Fruit fly (Drosophila melanogaster) whole organism, embryonic: Measurements from ENCODE around the gene CCT7.

ENCODE experiments used
- CG10321 ChIP-seq: fragments of 200-800 bp; sonication (Bioruptor generic); IDR thresholded peaks from 2 replicates; pipeline ENCODE4 v1.3.6; 2022; ENCODE audit warnings: missing biosample characterization, missing genetic modification characterization
- CG11398 ChIP-seq: fragments of 200-800 bp; sonication (Bioruptor generic); optimal IDR thresholded peaks from 2 replicates; lab custom pipeline; 2016; ENCODE audit warnings: missing biosample characterization, missing genetic modification characterization
- CG12659 ChIP-seq: fragments of 200-800 bp; sonication (Bioruptor generic); optimal IDR thresholded peaks from 3 replicates; lab custom pipeline; 2017; ENCODE audit warnings: mild to moderate bottlenecking, missing biosample characterization, missing genetic modification reagents, missing genetic modification characterization
- CG15479 ChIP-seq: fragments of 200-800 bp; sonication (Bioruptor generic); optimal IDR thresholded peaks from 3 replicates; lab custom pipeline; 2019; ENCODE audit warnings: missing biosample characterization, mild to moderate bottlenecking, missing genetic modification characterization, moderate library complexity
- CG16815 ChIP-seq: fragments of 200-800 bp; sonication (Bioruptor generic); optimal IDR thresholded peaks from 3 replicates; lab custom pipeline; 2017; ENCODE audit warnings: missing biosample characterization, mild to moderate bottlenecking, missing genetic modification characterization
- CG17186 ChIP-seq: fragments of 200-800 bp; sonication (Bioruptor generic); optimal IDR thresholded peaks from 3 replicates; lab custom pipeline; 2017; ENCODE audit warnings: missing biosample characterization, missing genetic modification reagents, missing genetic modification characterization
- CG17912 ChIP-seq: fragments of 200-800 bp; sonication (Bioruptor generic); optimal IDR thresholded peaks from 2 replicates; lab custom pipeline; 2018; ENCODE audit warnings: missing biosample characterization, mild to moderate bottlenecking, missing genetic modification characterization
- CG2712 ChIP-seq: fragments of 200-800 bp; optimal IDR thresholded peaks from 3 replicates; lab custom pipeline; 2019; ENCODE audit warnings: missing biosample characterization, mild to moderate bottlenecking, missing genetic modification characterization, moderate library complexity
- CG30403 ChIP-seq: fragments of 200-800 bp; sonication (Bioruptor generic); optimal IDR thresholded peaks from 3 replicates; lab custom pipeline; 2016; ENCODE audit warnings: missing biosample characterization, missing genetic modification characterization
- CG31388 ChIP-seq: fragments of 200-800 bp; sonication (Bioruptor generic); optimal IDR thresholded peaks from 2 replicates; lab custom pipeline; 2016; ENCODE audit warnings: missing biosample characterization, missing genetic modification characterization
- CG32772 ChIP-seq: fragments of 200-800 bp; sonication (Bioruptor generic); IDR thresholded peaks from 2 replicates; pipeline ENCODE4 v1.3.6; 2022; ENCODE audit warnings: missing biosample characterization, missing genetic modification characterization
- CG34422 ChIP-seq: fragments of 200-800 bp; sonication (Bioruptor generic); IDR thresholded peaks from 3 replicates; pipeline ENCODE4 v1.3.6; 2022; ENCODE audit warnings: missing biosample characterization, missing genetic modification characterization
- CG3847 ChIP-seq: fragments of 200-800 bp; sonication (Bioruptor generic); IDR thresholded peaks from 2 replicates; pipeline ENCODE4 v1.3.6; 2022; ENCODE audit warnings: missing biosample characterization, missing genetic modification characterization
- CG3995 ChIP-seq: fragments of 200-800 bp; sonication (Bioruptor generic); optimal IDR thresholded peaks from 3 replicates; lab custom pipeline; 2016; ENCODE audit warnings: missing biosample characterization, missing genetic modification characterization
- CG4360 ChIP-seq: fragments of 200-800 bp; sonication (Bioruptor generic); IDR thresholded peaks from 2 replicates; pipeline ENCODE4 v1.3.6; 2022; ENCODE audit warnings: missing biosample characterization, missing genetic modification characterization
- CG6175 ChIP-seq: fragments of 200-800 bp; sonication (Bioruptor generic); IDR thresholded peaks from 3 replicates; pipeline ENCODE4 v1.3.6; 2022; ENCODE audit warnings: missing biosample characterization, missing genetic modification characterization
- CG8290 ChIP-seq, 3 experiments: fragments of 200-800 bp; sonication (Bioruptor generic); optimal IDR thresholded peaks; 2 replicates each; lab custom pipeline; 2016 to 2019; ENCODE audit warnings: missing biosample characterization in 3 of 3, missing genetic modification characterization in 3 of 3, mild to moderate bottlenecking in 2 of 3, moderate library complexity in 1 of 3
- CG8478 ChIP-seq: fragments of >200 bp; optimal IDR thresholded peaks from 2 replicates; lab custom pipeline; 2018
- CG8944 ChIP-seq: fragments of 200-800 bp; sonication (Bioruptor generic); optimal IDR thresholded peaks from 3 replicates; lab custom pipeline; 2016; ENCODE audit warnings: missing biosample characterization, missing genetic modification characterization
- CG9797 ChIP-seq: fragments of 200-800 bp; sonication (Bioruptor generic); optimal IDR thresholded peaks from 3 replicates; lab custom pipeline; 2018; ENCODE audit warnings: missing biosample characterization, mild to moderate bottlenecking, missing genetic modification characterization
- Dad ChIP-seq: fragments of 200-800 bp; sonication (Bioruptor generic); optimal IDR thresholded peaks from 3 replicates; lab custom pipeline; 2016; ENCODE audit warnings: missing biosample characterization, missing genetic modification characterization
- Dll ChIP-seq: fragments of 200-800 bp; sonication (Bioruptor generic); IDR thresholded peaks from 4 replicates; pipeline ENCODE4 v1.3.6; 2022; ENCODE audit warnings: missing biosample characterization, missing genetic modification characterization; ENCODE audit not compliant: partially characterized antibody
- Dp ChIP-seq: fragments of 200-800 bp; sonication (Bioruptor generic); optimal IDR thresholded peaks from 2 replicates; lab custom pipeline; 2018; ENCODE audit warnings: missing biosample characterization, mild to moderate bottlenecking, missing genetic modification characterization, moderate library complexity
- E2f2 ChIP-seq: fragments of 200-800 bp; sonication (Bioruptor generic); IDR thresholded peaks from 2 replicates; pipeline ENCODE4 v1.3.6; 2022; ENCODE audit warnings: missing biosample characterization, missing genetic modification characterization
- Fer1 ChIP-seq: fragments of 200-800 bp; sonication (Bioruptor generic); optimal IDR thresholded peaks from 2 replicates; lab custom pipeline; 2017; ENCODE audit warnings: missing biosample characterization, mild to moderate bottlenecking, missing genetic modification characterization
- MBD-R2 ChIP-seq: fragments of 200-800 bp; sonication (Bioruptor generic); IDR thresholded peaks from 2 replicates; pipeline ENCODE4 v1.3.6; 2022; ENCODE audit warnings: missing biosample characterization, missing genetic modification characterization
- MESR4 ChIP-seq: fragments of 200-800 bp; sonication (Bioruptor generic); optimal IDR thresholded peaks from 2 replicates; lab custom pipeline; 2018; ENCODE audit warnings: missing biosample characterization, mild to moderate bottlenecking, missing genetic modification characterization, moderate library complexity
- Med ChIP-seq: fragments of 200-800 bp; sonication (Bioruptor generic); peaks from one replicate; lab custom pipeline; 2016; ENCODE audit warnings: missing biosample characterization, missing genetic modification characterization, mild to moderate bottlenecking, inconsistent platforms, moderate library complexity
- Myb ChIP-seq: fragments of 200-800 bp; sonication (Bioruptor generic); optimal IDR thresholded peaks from 2 replicates; lab custom pipeline; 2016; ENCODE audit warnings: missing biosample characterization, missing genetic modification characterization
- Opbp ChIP-seq: fragments of 200-800 bp; sonication (Bioruptor generic); IDR thresholded peaks from 3 replicates; pipeline ENCODE4 v1.3.6; 2022; ENCODE audit warnings: missing biosample characterization, missing genetic modification characterization; ENCODE audit not compliant: partially characterized antibody
- Sry-β ChIP-seq: fragments of 200-800 bp; sonication (Bioruptor generic); optimal IDR thresholded peaks from 2 replicates; lab custom pipeline; 2018; ENCODE audit warnings: missing biosample characterization, mild to moderate bottlenecking, missing genetic modification characterization, moderate library complexity
- YL-1 ChIP-seq: fragments of 200-800 bp; sonication (Bioruptor generic); optimal IDR thresholded peaks from 3 replicates; lab custom pipeline; 2017; ENCODE audit warnings: missing biosample characterization, mild to moderate bottlenecking, missing genetic modification characterization
- abd-A ChIP-seq: fragments of 200-800 bp; sonication (Bioruptor generic); optimal IDR thresholded peaks from 3 replicates; lab custom pipeline; 2019; ENCODE audit warnings: missing biosample characterization, mild to moderate bottlenecking, missing genetic modification characterization, moderate library complexity
- al ChIP-seq: fragments of 200-800 bp; sonication (Bioruptor generic); IDR thresholded peaks from 2 replicates; pipeline ENCODE4 v1.3.6; 2022; ENCODE audit warnings: missing biosample characterization, missing genetic modification characterization
- ara ChIP-seq: fragments of 200-800 bp; sonication (Bioruptor generic); IDR thresholded peaks from 2 replicates; pipeline ENCODE4 v1.3.6; 2022; ENCODE audit warnings: missing biosample characterization, missing genetic modification characterization
- ato ChIP-seq: fragments of 200-800 bp; sonication (Bioruptor generic); IDR thresholded peaks from 2 replicates; pipeline ENCODE4 v1.3.6; 2022; ENCODE audit warnings: missing biosample characterization, missing genetic modification characterization; ENCODE audit not compliant: partially characterized antibody
- bab2 ChIP-seq: fragments of 200-800 bp; sonication (Bioruptor generic); optimal IDR thresholded peaks from 2 replicates; lab custom pipeline; 2016; ENCODE audit warnings: missing biosample characterization, missing genetic modification characterization
- cato ChIP-seq: fragments of 200-800 bp; sonication (Bioruptor generic); optimal IDR thresholded peaks from 2 replicates; lab custom pipeline; 2016; ENCODE audit warnings: missing biosample characterization, missing genetic modification characterization, borderline replicate concordance
- ci ChIP-seq: fragments of 200-800 bp; sonication (Bioruptor generic); IDR thresholded peaks from 3 replicates; pipeline ENCODE4 v1.3.6; 2022; ENCODE audit warnings: missing biosample characterization, missing genetic modification characterization
- dm ChIP-seq: fragments of 200-800 bp; sonication (Bioruptor generic); optimal IDR thresholded peaks from 3 replicates; lab custom pipeline; 2016; ENCODE audit warnings: missing biosample characterization, missing genetic modification characterization
- fru ChIP-seq: fragments of >200 bp; optimal IDR thresholded peaks from 2 replicates; lab custom pipeline; 2017
- gt ChIP-seq: fragments of 200-800 bp; sonication (Bioruptor generic); IDR thresholded peaks from 2 replicates; pipeline ENCODE4 v1.3.6; 2022; ENCODE audit warnings: missing biosample characterization, missing genetic modification characterization
- hth ChIP-seq: fragments of >200 bp; optimal IDR thresholded peaks from 2 replicates; lab custom pipeline; 2017; ENCODE audit warnings: inconsistent platforms
- pum ChIP-seq: fragments of 200-800 bp; sonication (Bioruptor generic); optimal IDR thresholded peaks from 2 replicates; lab custom pipeline; 2016; ENCODE audit warnings: missing biosample characterization, missing genetic modification characterization
- pzg ChIP-seq: fragments of 200-800 bp; sonication (Bioruptor generic); optimal IDR thresholded peaks from 3 replicates; lab custom pipeline; 2018; ENCODE audit warnings: missing biosample characterization, mild to moderate bottlenecking, missing genetic modification characterization, moderate library complexity
- schlank ChIP-seq: fragments of 200-800 bp; sonication (Bioruptor generic); optimal IDR thresholded peaks from 2 replicates; lab custom pipeline; 2018; ENCODE audit warnings: missing biosample characterization, mild to moderate bottlenecking, missing genetic modification characterization
- stwl ChIP-seq: fragments of 200-800 bp; sonication (Bioruptor generic); optimal IDR thresholded peaks from 3 replicates; lab custom pipeline; 2018; ENCODE audit warnings: missing biosample characterization, mild to moderate bottlenecking, missing genetic modification characterization, moderate library complexity
- vvl ChIP-seq: fragments of 200-800 bp; sonication (Bioruptor generic); IDR thresholded peaks from 2 replicates; pipeline ENCODE4 v1.3.6; 2022; ENCODE audit warnings: missing biosample characterization, missing genetic modification characterization
- zfh1 ChIP-seq: fragments of 200-800 bp; sonication (Bioruptor generic); IDR thresholded peaks from 3 replicates; pipeline ENCODE4 v1.3.6; 2022; ENCODE audit warnings: missing biosample characterization, missing genetic modification characterization

The CCT7 gene

dm6 chr3R:8799866-8800265 lies 1.5 kb upstream of the CCT7 start (continued):
- TF ChIP-seq pum (GFP tag; lab: Kevin White, UChicago), result no peak
- TF ChIP-seq Sry-β (GFP tag; lab: Kevin White, UChicago), result no peak
- peak; percentile 76 for TF ChIP-seq abd-A (tag; lab: Kevin White, UChicago)
- no peak for TF ChIP-seq cato (GFP tag; lab: Kevin White, UChicago)
- no peak for TF ChIP-seq CG4360 (GFP tag; lab: Robert Waterston, UW)
- no peak for TF ChIP-seq CG11398 (GFP tag; lab: Kevin White, UChicago)

- no peak for TF ChIP-seq al (GFP tag; lab: Robert Waterston, UW)
- no peak for TF ChIP-seq CG30403 (GFP tag; lab: Kevin White, UChicago)
- TF ChIP-seq CG8478 (lab: Kevin White, UChicago), result peak; percentile 77
- no peak for TF ChIP-seq bab2 (GFP tag; lab: Kevin White, UChicago)
- no peak for TF ChIP-seq ara (GFP tag; lab: Robert Waterston, UW)
- TF ChIP-seq fru (lab: Kevin White, UChicago), result no peak
- peak; percentile 17; the same call in 1 of the 2 replicates for TF ChIP-seq MBD-R2 (GFP tag; lab: Robert Waterston, UW)
- peak; percentile 79 for TF ChIP-seq Dp (GFP tag; lab: Kevin White, UChicago)
- TF ChIP-seq Dll (GFP tag; lab: Robert Waterston, UW), result peak; percentile 38; the same call in 1 of the 4 replicates
- TF ChIP-seq CG12659, result peak; percentile 19
- no peak for TF ChIP-seq Fer1 (GFP tag; lab: Kevin White, UChicago)
- peak; percentile 38 for TF ChIP-seq stwl (tag; lab: Kevin White, UChicago)
- TF ChIP-seq CG32772 (GFP tag; lab: Robert Waterston, UW), result no peak
- TF ChIP-seq CG3847 (GFP tag; lab: Robert Waterston, UW), result peak; percentile 73
- peak; percentile 98 for TF ChIP-seq CG17186 (GFP tag; lab: Kevin White, UChicago)
- TF ChIP-seq CG8290 (GFP tag; optimal IDR thresholded peaks at IDR 0.05; lab: Kevin White, UChicago), result peak; percentile 19
- TF ChIP-seq CG8290 (tag; optimal IDR thresholded peaks at IDR 0.05; lab: Kevin White, UChicago), result peak in 1 of 2 experiments; percentile 48
- no peak for TF ChIP-seq CG9797 (GFP tag; lab: Kevin White, UChicago)
- TF ChIP-seq CG8944 (GFP tag; lab: Kevin White, UChicago), result no peak
- TF ChIP-seq MESR4 (GFP tag; lab: Kevin White, UChicago), result peak; percentile 14
- peak; percentile 51; the same call in 1 of the 3 replicates for TF ChIP-seq Opbp (GFP tag; lab: Robert Waterston, UW)
- TF ChIP-seq CG10321 (GFP tag; lab: Robert Waterston, UW), result peak; percentile 95
- TF ChIP-seq zfh1 (GFP tag; lab: Robert Waterston, UW), result 0 out of 3 replicates have a peak, but pooled peaks have one; percentile 28
- TF ChIP-seq schlank (tag; lab: Kevin White, UChicago), result no peak
- peak; percentile 45 for TF ChIP-seq pzg
- TF ChIP-seq E2f2, result peak; percentile 86
- TF ChIP-seq CG31388 (GFP tag; lab: Kevin White, UChicago), result no peak
- TF ChIP-seq YL-1, result peak; percentile 68
- peak; percentile 80 for TF ChIP-seq CG15479 (GFP tag; lab: Kevin White, UChicago)
- peak; percentile 54 for TF ChIP-seq Med (GFP tag; lab: Kevin White, UChicago)
- no peak for TF ChIP-seq hth (lab: Kevin White, UChicago)
- peak; percentile 62; the same call in 1 of the 3 replicates for TF ChIP-seq CG34422
- TF ChIP-seq CG3995 (GFP tag; lab: Kevin White, UChicago), result peak; percentile 62
- peak; percentile 1 for TF ChIP-seq CG17912 (GFP tag; lab: Kevin White, UChicago)
- TF ChIP-seq gt, result no peak
- no peak for TF ChIP-seq ato (GFP tag; lab: Robert Waterston, UW)
- peak; percentile 68 for TF ChIP-seq Myb
- peak; percentile 77 for TF ChIP-seq dm
- no peak for TF ChIP-seq CG2712 (tag; lab: Kevin White, UChicago)
- TF ChIP-seq CG6175 (GFP tag; lab: Robert Waterston, UW), result no peak
- TF ChIP-seq Dad, result no peak
- TF ChIP-seq vvl (GFP tag; lab: Robert Waterston, UW), result 0 out of 2 replicates have a peak, but pooled peaks have one; percentile 17
- TF ChIP-seq ci, result peak; percentile 22; the same call in 1 of the 3 replicates
- TF ChIP-seq CG16815 (GFP tag; lab: Kevin White, UChicago), result no peak
These were observed 4.1 kb downstream of the CCT7 start, which contains the start of gene CG9839 for dm6 chr3R:8805388-8805852. Gene CG9839 (minus strand): TSS chr3R:8805802.
